Fruit fly (Drosophila melanogaster): ENCODE measurements around the gene CG14292.

The CG14292 gene

DNA sequence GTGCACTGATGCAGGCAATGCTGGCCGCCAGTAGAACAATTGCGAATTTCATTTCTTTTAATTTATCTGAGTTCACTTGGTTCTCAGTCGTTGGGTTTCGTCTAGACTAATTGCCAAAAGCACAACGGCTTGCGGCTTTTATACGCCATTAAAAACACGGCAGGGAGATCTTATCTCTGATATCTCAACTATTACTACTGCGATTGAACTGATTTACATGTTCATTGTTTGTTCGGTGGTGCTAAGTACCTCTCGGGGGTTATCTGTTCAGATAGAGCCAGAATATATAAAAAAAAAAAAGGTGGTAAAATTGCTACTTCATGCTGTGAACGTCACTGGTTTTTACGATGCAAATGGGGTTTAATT lies at the start of gene CG14292:
TSS of gene CG14292 (minus strand) at position 101 of the 366 bp plus-strand sequence.
- TF ChIP-seq CG15336 (GFP tag; IDR thresholded peaks at IDR 0.05) (no peak), CG6854 (GFP tag; optimal IDR thresholded peaks at IDR 0.05) (no peak), Hr4 (GFP tag; optimal IDR thresholded peaks at IDR 0.05) (no peak), Hr38 (GFP tag; optimal IDR thresholded peaks at IDR 0.05) (no peak), Sox15 (GFP tag; optimal IDR thresholded peaks at IDR 0.05) (no peak), CG3919 (GFP tag; optimal IDR thresholded peaks at IDR 0.05) (no peak), dac (GFP tag; optimal IDR thresholded peaks at IDR 0.05) (no peak), CG6163 (GFP tag; IDR thresholded peaks at IDR 0.05) (no peak), Gug (GFP tag; IDR thresholded peaks at IDR 0.05) (no peak), Lpt (GFP tag; optimal IDR thresholded peaks at IDR 0.05) (no peak), CG32006 (GFP tag; optimal IDR thresholded peaks at IDR 0.05) (no peak), Met (GFP tag; optimal IDR thresholded peaks at IDR 0.05) (no peak)

DNA sequence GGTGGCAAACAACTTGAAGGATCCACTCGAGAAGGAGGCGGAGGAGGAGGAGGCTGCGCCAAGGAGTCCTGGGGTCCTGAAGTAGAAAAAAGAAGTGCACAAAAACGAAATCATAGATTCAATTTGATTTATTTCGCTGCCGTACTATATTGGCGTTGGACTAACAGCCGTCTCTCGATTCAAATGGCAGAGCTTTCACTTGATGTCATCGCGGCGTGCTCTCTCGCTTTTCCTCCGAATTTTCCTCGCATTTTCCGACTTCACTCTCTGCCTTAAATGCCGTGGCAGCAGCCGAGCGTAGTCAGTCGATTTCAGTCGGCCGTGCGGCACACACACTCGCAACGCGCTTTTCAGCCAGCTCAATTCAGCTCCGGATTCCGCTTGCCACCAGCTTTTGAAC lies 44.4 kb upstream of the CG14292 start, which contains the start of gene CG43732:
TSS of gene CG43732 (plus strand) at position 301 of the 400 bp plus-strand sequence.
- TF ChIP-seq fkh (GFP tag; optimal IDR thresholded peaks at IDR 0.05): no peak
- no peak for TF ChIP-seq CG11762 (GFP tag; optimal IDR thresholded peaks at IDR 0.05; ENCODE audit: insufficient read depth)
- TF ChIP-seq CG6276 (GFP tag; optimal IDR thresholded peaks at IDR 0.05): no peak
- no peak for TF ChIP-seq dsx (GFP tag; optimal IDR thresholded peaks at IDR 0.05; ENCODE audit: poor library complexity, severe bottlenecking)
- no peak for TF ChIP-seq vri (GFP tag; optimal IDR thresholded peaks at IDR 0.05)
- TF ChIP-seq Ets96B (tag; optimal IDR thresholded peaks at IDR 0.05): no peak
- no peak for TF ChIP-seq Hr38 (GFP tag; optimal IDR thresholded peaks at IDR 0.05)

dm6 chr3R:18949131-18949530 lies 43.7 kb upstream of the CG14292 start:
- TF ChIP-seq salr (GFP tag; optimal IDR thresholded peaks at IDR 0.05): no peak
- peak; percentile 69 for TF ChIP-seq svp (GFP tag)
- TF ChIP-seq CG1621 (tag; optimal IDR thresholded peaks at IDR 0.05): no peak

DNA sequence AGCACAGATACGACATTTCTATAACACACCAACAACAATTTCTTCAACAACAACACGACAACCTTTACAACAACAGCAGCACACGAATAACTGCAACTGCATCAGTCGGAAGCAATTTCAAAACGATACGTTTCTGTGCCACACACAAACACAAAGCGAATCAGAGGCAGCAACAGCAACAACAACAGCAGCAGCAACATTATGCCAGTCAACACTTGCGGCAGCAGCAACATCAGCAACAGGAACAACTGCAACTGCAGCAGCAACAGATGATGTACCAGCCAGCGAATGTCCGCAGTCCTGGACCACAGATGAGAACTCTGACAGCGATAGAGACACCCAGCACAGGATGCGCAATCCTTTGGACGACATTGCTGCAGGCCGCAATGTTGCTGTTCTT lies 41.9 kb upstream of the CG14292 start:
- TF ChIP-seq dac (GFP tag; optimal IDR thresholded peaks at IDR 0.05) (no peak), Hr38 (GFP tag; optimal IDR thresholded peaks at IDR 0.05) (no peak), CG6854 (GFP tag; optimal IDR thresholded peaks at IDR 0.05) (no peak), fd85E (GFP tag; optimal IDR thresholded peaks at IDR 0.05) (no peak), CG10669 (GFP tag; optimal IDR thresholded peaks at IDR 0.05) (no peak), salr (GFP tag; optimal IDR thresholded peaks at IDR 0.05) (no peak)

- no peak for TF ChIP-seq eg (GFP tag; IDR thresholded peaks at IDR 0.05)
- no peak for TF ChIP-seq dsx (GFP tag; optimal IDR thresholded peaks at IDR 0.05; ENCODE audit: poor library complexity, severe bottlenecking)
- no peak for TF ChIP-seq acj6 (GFP tag; optimal IDR thresholded peaks at IDR 0.05)
- no peak for TF ChIP-seq CG6792 (GFP tag; optimal IDR thresholded peaks at IDR 0.05)
- no peak for TF ChIP-seq CG16779 (tag; optimal IDR thresholded peaks at IDR 0.05)
- no peak for TF ChIP-seq dac (GFP tag; optimal IDR thresholded peaks at IDR 0.05)
These were observed 26.3 kb upstream of the CG14292 start for dm6 chr3R:18931725-18932124.

DNA sequence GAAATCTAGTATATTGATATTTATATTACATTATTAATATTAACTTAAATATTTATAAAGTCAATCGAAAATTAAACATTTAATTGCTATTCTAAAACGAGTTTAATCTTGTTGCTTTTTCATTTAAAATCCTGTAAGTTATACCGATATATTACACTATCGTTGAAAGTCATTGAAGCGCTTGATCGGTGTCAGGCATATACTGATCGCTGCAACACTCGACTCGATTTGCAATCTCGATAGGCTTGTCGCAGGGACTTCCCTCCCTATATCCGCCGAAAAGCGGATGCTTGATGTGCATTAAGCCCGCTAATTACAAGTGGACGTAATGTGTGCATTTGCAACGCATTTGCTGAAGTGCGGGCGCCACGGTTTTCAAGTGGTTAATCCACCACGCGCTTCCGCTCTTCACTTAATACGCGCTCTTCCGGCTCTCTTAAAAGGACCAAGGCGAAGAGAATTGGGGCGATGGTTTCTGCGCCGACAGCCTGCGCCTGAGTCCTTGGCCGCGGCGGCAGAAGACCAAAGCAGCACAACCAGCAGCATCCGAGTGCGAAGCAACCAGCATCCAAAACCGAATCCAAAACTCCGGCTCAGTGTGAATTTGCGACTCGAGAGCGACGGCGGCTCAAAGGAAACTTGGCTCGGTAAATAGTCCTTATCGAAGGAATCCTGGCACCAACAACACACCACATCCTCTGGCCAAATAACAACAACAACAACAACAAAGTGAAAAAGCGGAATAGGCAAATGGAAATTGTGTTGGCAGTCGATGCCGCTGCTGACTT lies 23.7 kb upstream of the CG14292 start, which contains the start of gene CG42613:
TSS of gene CG42613 (plus strand) at position 279 of the 788 bp plus-strand sequence.
- TF ChIP-seq Sox15 (GFP tag; optimal IDR thresholded peaks at IDR 0.05): no peak
- no peak for TF ChIP-seq Hr38 (GFP tag; optimal IDR thresholded peaks at IDR 0.05)
- TF ChIP-seq esn (GFP tag; optimal IDR thresholded peaks at IDR 0.05): peak; percentile 61
- TF ChIP-seq CG10631 (GFP tag; optimal IDR thresholded peaks at IDR 0.05): peak; percentile 28
- peak; percentile 42 for TF ChIP-seq Blimp-1 (GFP tag; optimal IDR thresholded peaks at IDR 0.05)
- TF ChIP-seq CG1621 (tag; optimal IDR thresholded peaks at IDR 0.05): peak; percentile 50
- no peak for TF ChIP-seq Ets96B (tag; optimal IDR thresholded peaks at IDR 0.05)
- TF ChIP-seq Smox (GFP tag; optimal IDR thresholded peaks at IDR 0.05): no peak
- TF ChIP-seq cyc (GFP tag; optimal IDR thresholded peaks at IDR 0.05): peak; percentile 65
- peak in 1 of 2 experiments; percentile 52 for TF ChIP-seq salr (GFP tag; optimal IDR thresholded peaks at IDR 0.05)
- peak; percentile 52 for TF ChIP-seq Eip75B (GFP tag; optimal IDR thresholded peaks at IDR 0.05)
- TF ChIP-seq CG11762 (GFP tag; optimal IDR thresholded peaks at IDR 0.05; ENCODE audit: insufficient read depth): peak; percentile 18
- TF ChIP-seq CG9139 (GFP tag; optimal IDR thresholded peaks at IDR 0.05): no peak
- peak; percentile 42 for TF ChIP-seq Sox102F (GFP tag; optimal IDR thresholded peaks at IDR 0.05)
- peak; percentile 40 for TF ChIP-seq CG31627 (GFP tag; optimal IDR thresholded peaks at IDR 0.05)
- peak; percentile 12 for TF ChIP-seq CG32006 (GFP tag; optimal IDR thresholded peaks at IDR 0.05)
- no peak for TF ChIP-seq CG3032 (tag; optimal IDR thresholded peaks at IDR 0.05)
- no peak for TF ChIP-seq svp (GFP tag)
- peak; percentile 60 for TF ChIP-seq Met (GFP tag; optimal IDR thresholded peaks at IDR 0.05)
- TF ChIP-seq acj6 (GFP tag; optimal IDR thresholded peaks at IDR 0.05): peak; percentile 46
- peak; percentile 42 for TF ChIP-seq Eip78C (GFP tag)
- TF ChIP-seq Lpt (GFP tag; optimal IDR thresholded peaks at IDR 0.05): peak; percentile 2
- TF ChIP-seq CG6163 (GFP tag; IDR thresholded peaks at IDR 0.05): peak; percentile 77
- peak; percentile 2 for TF ChIP-seq fd85E (GFP tag; optimal IDR thresholded peaks at IDR 0.05)

Data from whole organism, prepupa.